Fruit fly (Drosophila melanogaster) S2 (cell line): ENCODE measurements around the gene Tasp1.

ENCODE experiments used
- CG8478 ChIP-seq: fragments of >200 bp; optimal IDR thresholded peaks from 2 replicates; lab custom pipeline; 2018
- CTCF ChIP-seq, 2 experiments: fragments of >200 bp; optimal IDR thresholded peaks; 2 replicates each; lab custom pipeline; 2018

dm6 chr3L:16060806-16061600 lies 26.3 kb downstream of the Tasp1 start:
- no peak for TF ChIP-seq CG8478 (lab: Kevin White, UChicago)
- no peak for TF ChIP-seq CTCF (optimal IDR thresholded peaks at IDR 0.05; lab: Kevin White, UChicago)
